Fruit fly (Drosophila melanogaster): ENCODE results near the gene bves.

The bves gene

DNA sequence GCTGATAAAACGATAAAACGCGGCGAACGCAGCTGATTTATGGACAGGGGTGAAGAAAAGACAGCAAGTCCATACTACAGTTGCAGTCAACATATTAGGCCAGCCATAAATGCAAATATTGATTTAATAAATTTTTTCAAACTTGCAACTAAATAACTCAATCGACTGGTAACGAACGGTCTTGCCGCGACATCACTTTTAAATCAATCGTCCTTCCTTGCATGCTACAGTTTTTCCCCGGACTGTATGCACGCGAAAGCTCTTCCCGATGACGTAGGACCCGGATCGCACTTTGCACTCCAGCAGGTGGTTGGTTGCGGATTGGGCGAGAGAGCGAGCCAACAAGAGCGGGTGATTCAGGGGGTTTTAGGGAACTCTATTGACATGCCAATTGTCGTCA, 11.2 kb downstream of the bves start:
- TF ChIP-seq Sin3A (optimal IDR thresholded peaks at IDR 0.05) (no peak), h (optimal IDR thresholded peaks at IDR 0.05) (no peak), insv (optimal IDR thresholded peaks at IDR 0.05) (no peak), psq (optimal IDR thresholded peaks at IDR 0.05) (no peak), ttk (optimal IDR thresholded peaks at IDR 0.05) (no peak), Myc (optimal IDR thresholded peaks at IDR 0.05) (no peak)

DNA sequence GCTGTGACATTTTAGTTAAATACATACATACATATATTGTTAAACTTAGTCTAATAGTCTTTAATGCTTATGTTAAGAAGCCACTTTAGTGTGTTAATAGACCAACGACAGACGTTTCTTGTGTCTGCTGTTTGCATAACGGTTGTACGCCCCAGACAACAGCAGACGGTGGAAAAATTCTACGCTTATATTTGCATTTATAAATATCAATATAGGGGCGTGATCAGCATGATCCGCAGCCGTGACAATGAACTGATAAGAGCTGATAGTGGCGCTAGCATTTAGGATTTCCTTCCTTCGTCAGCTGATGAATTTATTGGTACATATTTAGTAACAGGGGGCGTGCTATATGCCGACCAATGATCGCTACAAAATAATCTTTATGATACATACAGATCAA, 12.0 kb downstream of the bves start:
- TF ChIP-seq insv (optimal IDR thresholded peaks at IDR 0.05): no peak
- TF ChIP-seq ttk (optimal IDR thresholded peaks at IDR 0.05): no peak
- no peak for TF ChIP-seq Myc (optimal IDR thresholded peaks at IDR 0.05)

DNA sequence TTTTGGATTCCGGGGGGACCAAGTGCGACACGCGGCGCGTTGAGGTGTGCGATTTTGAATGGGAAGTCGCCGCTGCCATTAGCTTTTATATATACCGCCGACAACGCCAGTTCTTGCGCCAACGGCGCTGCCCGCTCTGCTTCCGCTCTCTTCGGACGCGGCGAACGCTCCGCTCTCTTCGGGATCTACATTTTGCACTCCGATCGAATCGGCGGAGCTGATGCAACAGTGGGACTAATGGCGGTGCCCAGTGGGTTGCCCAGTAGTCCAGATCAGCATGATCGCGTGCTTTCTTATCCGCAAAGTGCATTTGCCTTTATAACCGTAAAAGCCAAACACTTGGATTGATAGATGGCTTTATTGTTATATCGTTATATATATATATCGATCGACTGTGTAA, 13.7 kb downstream of the bves start, which contains the start of gene CG32512:
TSS of gene CG32512 (minus strand) at position 67 of the 400 bp plus-strand sequence.
- TF ChIP-seq insv (optimal IDR thresholded peaks at IDR 0.05) (no peak), h (optimal IDR thresholded peaks at IDR 0.05) (no peak), ttk (optimal IDR thresholded peaks at IDR 0.05) (no peak), Myc (optimal IDR thresholded peaks at IDR 0.05) (no peak), psq (optimal IDR thresholded peaks at IDR 0.05) (no peak), Sin3A (optimal IDR thresholded peaks at IDR 0.05) (no peak)

DNA sequence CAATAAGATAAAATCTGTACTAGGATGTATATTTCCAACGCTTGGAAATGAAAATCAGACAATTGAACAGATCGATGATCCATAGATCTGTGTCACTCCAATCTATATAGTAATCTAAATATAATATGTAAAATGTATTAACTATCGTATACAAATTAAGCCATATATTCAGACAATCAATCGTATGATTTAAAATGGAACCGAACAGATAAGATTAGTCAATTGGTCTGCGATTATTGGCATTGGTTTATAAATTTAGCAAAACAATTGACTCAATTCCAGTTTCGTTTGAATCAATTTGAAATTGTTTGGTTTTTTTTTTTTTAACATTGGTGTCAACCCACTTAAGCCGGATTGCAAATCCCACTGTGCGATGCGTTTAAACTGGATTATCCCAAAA, 14.1 kb downstream of the bves start:
- no peak for TF ChIP-seq insv (optimal IDR thresholded peaks at IDR 0.05)
- TF ChIP-seq Myc (optimal IDR thresholded peaks at IDR 0.05): no peak
- TF ChIP-seq ttk (optimal IDR thresholded peaks at IDR 0.05): no peak
- TF ChIP-seq Sin3A (optimal IDR thresholded peaks at IDR 0.05): no peak
- TF ChIP-seq psq (optimal IDR thresholded peaks at IDR 0.05): no peak
- no peak for TF ChIP-seq h (optimal IDR thresholded peaks at IDR 0.05)

DNA sequence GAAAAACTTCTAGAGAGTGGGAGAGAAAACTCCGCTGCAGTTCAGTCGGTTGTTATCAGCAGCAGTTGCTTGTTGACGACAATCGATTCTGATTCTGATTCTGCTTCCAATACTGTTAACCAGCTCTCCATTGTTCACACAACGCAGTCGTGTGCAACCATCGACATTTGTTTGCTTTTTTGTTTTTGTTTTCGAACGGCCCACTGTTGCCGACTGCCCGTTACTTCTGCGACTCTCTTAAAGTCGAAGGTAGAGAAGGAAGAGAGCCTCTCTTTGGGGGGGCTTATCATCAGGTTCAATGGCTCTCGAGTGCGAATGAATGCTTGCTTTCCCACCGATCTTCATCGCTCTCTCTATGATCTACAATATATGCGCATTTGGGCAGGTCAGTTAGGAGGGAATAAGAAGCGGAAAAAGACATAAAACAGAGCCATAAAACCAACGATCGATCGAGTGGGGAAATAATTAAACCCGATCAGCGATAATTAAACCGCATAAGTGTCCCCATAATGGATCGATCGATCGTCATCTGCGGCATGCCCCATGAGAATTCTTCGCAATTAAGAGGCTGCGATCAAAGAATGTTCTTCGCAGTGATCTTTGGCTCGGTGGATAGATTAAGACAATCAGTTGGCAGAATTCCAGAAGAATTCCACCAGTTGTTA, 18.1 kb downstream of the bves start:
- TF ChIP-seq insv (optimal IDR thresholded peaks at IDR 0.05) (no peak), Sin3A (optimal IDR thresholded peaks at IDR 0.05) (no peak), psq (optimal IDR thresholded peaks at IDR 0.05) (no peak), h (optimal IDR thresholded peaks at IDR 0.05) (no peak), Myc (optimal IDR thresholded peaks at IDR 0.05) (no peak), ttk (optimal IDR thresholded peaks at IDR 0.05) (no peak)

DNA sequence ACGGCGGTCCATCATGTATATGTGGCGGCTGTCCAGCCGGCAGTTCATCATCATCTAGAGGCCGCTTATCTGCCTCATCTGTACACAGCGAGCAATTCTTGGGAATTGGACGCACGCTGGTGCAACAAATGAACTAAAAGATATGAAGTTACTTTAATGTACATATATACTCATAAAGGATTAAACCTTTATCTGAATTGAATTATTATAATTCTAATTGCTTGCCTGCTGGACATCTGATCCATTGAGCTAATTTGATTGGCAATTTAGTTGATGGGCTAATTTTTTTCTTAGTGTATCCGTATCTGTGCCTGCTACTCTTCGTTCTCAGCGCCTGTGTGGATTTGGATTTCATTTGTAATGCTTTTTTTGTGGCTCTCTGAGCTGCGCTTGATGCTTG, 19.2 kb downstream of the bves start:
- no peak for TF ChIP-seq insv (optimal IDR thresholded peaks at IDR 0.05)
- no peak for TF ChIP-seq psq (optimal IDR thresholded peaks at IDR 0.05)
- TF ChIP-seq ttk (optimal IDR thresholded peaks at IDR 0.05): no peak
- no peak for TF ChIP-seq Myc (optimal IDR thresholded peaks at IDR 0.05)
- no peak for TF ChIP-seq Sin3A (optimal IDR thresholded peaks at IDR 0.05)
- TF ChIP-seq h (optimal IDR thresholded peaks at IDR 0.05): no peak

DNA sequence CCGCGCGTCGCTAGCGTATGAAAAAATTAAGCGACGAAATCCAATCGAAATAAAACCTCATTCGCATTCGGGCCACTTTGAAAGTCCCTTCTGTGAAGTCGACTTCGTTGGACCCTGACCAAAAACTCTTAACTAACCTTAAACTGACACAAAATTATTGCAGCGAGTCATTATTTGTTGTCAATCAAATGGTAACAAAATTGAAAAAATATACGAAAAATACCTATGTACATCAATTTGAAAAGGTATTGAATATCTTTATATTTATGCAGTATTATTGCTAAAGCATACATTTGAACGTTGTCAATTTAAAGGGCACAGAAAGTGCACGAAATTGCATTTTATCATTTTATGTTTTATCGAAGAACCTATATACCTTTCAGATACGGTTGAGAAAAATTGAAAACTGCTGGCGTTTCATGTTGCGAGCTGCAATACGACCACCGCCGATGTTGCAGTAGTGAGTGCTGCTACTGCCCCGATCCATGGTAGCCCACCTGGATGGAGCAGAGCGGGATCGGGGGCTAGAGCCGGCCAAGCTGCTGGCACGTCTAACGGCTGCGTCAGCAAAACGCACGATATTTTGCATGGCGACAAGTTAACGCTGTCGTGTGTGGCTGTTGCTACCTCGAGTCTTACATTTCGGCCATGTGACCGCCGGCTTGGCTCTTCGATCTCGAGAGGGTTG, 20.0 kb downstream of the bves start:
- no peak for TF ChIP-seq psq (optimal IDR thresholded peaks at IDR 0.05)
- no peak for TF ChIP-seq ttk (optimal IDR thresholded peaks at IDR 0.05)
- no peak for TF ChIP-seq h (optimal IDR thresholded peaks at IDR 0.05)

DNA sequence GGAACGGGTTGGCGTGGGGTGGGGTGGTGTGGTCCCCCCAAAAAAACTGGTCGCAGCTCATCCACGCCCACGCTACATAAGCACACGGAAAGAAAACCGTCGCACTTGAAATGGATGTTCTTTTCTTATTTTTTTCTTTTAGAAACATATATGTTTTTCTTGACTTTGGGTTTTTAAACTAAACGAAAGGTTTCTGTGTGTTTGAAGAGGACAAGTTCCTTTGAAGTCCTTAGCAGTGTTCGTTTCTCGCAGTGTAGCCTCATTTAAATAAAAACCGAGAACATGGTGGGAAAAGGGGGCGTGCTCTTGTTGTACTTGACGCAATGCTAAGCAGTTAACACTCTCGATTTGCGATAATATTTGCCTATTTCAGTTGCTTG, 20.6 kb downstream of the bves start:
- TF ChIP-seq insv (optimal IDR thresholded peaks at IDR 0.05): no peak
- no peak for TF ChIP-seq ttk (optimal IDR thresholded peaks at IDR 0.05)
- TF ChIP-seq psq (optimal IDR thresholded peaks at IDR 0.05): no peak
- TF ChIP-seq h (optimal IDR thresholded peaks at IDR 0.05): no peak
- TF ChIP-seq Sin3A (optimal IDR thresholded peaks at IDR 0.05): no peak
- TF ChIP-seq Myc (optimal IDR thresholded peaks at IDR 0.05): no peak

DNA sequence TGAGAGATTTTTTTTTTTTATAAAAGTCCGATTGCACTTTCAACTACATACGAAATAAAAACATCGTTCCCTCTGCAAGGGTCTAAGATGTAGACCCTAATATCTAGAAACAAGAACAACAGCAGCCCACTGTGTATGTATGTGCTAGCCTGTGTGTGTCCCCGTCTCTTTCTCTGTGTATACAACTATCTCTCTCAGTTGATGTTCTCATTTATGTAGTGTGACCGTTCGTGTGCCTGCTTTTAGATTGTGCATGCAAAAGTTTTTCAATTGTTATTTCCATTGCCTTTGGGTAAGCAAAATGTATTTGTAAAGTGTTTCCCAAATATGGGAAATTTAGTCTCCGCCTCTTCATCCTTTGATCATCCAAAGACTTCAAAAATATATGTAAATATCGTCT, 26.6 kb downstream of the bves start:
- TF ChIP-seq psq (optimal IDR thresholded peaks at IDR 0.05): no peak
- TF ChIP-seq ttk (optimal IDR thresholded peaks at IDR 0.05): no peak
- no peak for TF ChIP-seq insv (optimal IDR thresholded peaks at IDR 0.05)
- TF ChIP-seq h (optimal IDR thresholded peaks at IDR 0.05): no peak
- TF ChIP-seq Myc (optimal IDR thresholded peaks at IDR 0.05): no peak
- TF ChIP-seq Sin3A (optimal IDR thresholded peaks at IDR 0.05): no peak

DNA sequence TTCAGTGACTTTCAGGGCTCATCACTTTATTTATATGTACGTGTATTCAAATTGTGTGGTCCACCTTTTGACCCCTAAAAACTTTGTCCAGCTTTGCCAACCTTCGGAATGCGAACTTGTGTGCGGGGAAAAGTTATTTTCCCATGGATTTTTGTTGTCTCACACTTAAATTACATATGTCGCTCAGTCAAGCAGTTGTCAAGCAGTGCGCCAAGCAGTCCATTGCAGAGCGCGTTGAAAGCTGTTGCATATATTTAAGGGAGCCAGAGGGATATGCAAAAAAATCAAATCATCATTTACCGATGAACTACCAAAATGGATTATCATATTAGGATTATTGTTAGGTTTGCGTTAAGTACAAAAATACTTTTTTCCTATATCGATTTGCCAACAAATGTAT, 29.5 kb downstream of the bves start:
- no peak for TF ChIP-seq Myc (optimal IDR thresholded peaks at IDR 0.05)
- TF ChIP-seq h (optimal IDR thresholded peaks at IDR 0.05): no peak
- TF ChIP-seq ttk (optimal IDR thresholded peaks at IDR 0.05): no peak
- TF ChIP-seq psq (optimal IDR thresholded peaks at IDR 0.05): no peak
- TF ChIP-seq Sin3A (optimal IDR thresholded peaks at IDR 0.05): no peak
- no peak for TF ChIP-seq insv (optimal IDR thresholded peaks at IDR 0.05)

DNA sequence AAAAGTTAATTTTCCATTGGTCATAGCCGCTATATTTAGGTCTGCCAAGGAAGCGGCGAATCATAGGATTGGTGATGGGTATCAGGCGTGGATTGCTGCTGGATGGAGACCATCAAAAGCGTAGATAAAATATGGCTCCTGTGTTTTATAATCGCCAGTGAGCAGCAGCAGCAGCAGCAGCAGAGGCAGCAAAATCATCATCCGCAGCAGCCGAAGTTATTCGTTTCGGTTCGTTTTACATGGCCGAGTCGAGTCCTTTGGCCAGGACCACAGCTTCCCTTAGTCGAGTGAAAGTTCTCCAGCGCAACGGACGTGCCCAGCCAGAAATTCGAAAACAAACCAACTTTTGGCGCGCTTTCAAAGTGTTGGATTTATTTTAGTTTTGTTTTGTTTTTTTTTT, 39.8 kb downstream of the bves start, which contains the start of gene stg1:
TSS of gene stg1 (plus strand) at position 301 of the 400 bp plus-strand sequence.
- no peak for TF ChIP-seq ttk (optimal IDR thresholded peaks at IDR 0.05)
- TF ChIP-seq Sin3A (optimal IDR thresholded peaks at IDR 0.05): no peak
- no peak for TF ChIP-seq Myc (optimal IDR thresholded peaks at IDR 0.05)
- no peak for TF ChIP-seq h (optimal IDR thresholded peaks at IDR 0.05)
- TF ChIP-seq insv (optimal IDR thresholded peaks at IDR 0.05): no peak
- TF ChIP-seq psq (optimal IDR thresholded peaks at IDR 0.05): no peak

DNA sequence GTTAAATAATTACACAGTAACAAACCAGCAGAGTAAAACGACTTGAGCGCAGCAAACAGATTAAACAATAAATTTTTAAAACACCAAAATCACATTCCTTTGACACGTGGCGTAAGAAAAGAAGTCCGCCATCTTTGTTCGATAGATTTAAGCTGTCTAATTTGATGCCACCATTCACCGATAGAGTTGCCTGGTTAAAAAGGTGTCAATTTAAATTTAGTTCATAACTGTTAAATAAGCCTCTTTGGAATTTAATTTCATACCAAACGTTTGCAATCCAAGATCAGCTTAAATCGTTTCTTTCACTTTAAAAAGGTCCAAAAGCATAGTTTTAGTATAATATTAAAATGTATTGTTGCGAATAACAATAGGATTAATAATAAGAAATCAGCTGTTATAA, 48.3 kb downstream of the bves start, which contains the start of gene CG15446:
TSS of gene CG15446 (minus strand) at position 101 of the 400 bp plus-strand sequence.
- TF ChIP-seq Myc (optimal IDR thresholded peaks at IDR 0.05): no peak
- TF ChIP-seq insv (optimal IDR thresholded peaks at IDR 0.05): no peak
- TF ChIP-seq ttk (optimal IDR thresholded peaks at IDR 0.05): no peak
- no peak for TF ChIP-seq h (optimal IDR thresholded peaks at IDR 0.05)
- TF ChIP-seq Sin3A (optimal IDR thresholded peaks at IDR 0.05): no peak

DNA sequence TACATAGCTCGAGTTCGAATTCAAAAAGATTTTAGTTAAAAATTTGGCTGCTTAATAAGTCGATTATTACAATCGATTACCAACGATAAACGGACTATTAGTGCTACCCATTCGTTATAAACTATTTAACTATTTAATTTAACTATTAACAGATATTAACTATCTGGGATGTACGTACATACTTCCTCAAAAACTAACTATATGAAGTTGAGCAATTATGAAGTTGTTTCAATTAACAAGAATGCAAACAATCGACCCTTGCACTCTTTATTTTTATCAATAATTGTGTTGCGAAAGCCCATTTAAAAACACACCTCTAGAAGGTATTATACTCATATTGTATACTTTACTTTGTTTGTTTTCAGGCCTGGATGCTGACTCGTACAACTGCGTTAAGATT, 52.5 kb downstream of the bves start, which contains the start of gene CG1503:
TSS of gene CG1503 (minus strand) at position 101 of the 400 bp plus-strand sequence.
- TF ChIP-seq ttk (optimal IDR thresholded peaks at IDR 0.05) (no peak), h (optimal IDR thresholded peaks at IDR 0.05) (no peak), insv (optimal IDR thresholded peaks at IDR 0.05) (no peak), psq (optimal IDR thresholded peaks at IDR 0.05) (no peak), Sin3A (optimal IDR thresholded peaks at IDR 0.05) (no peak), Myc (optimal IDR thresholded peaks at IDR 0.05) (no peak)

Measured in Kc167 (cell line).